Fruit fly (Drosophila melanogaster) whole organism, pupa: Measurements from ENCODE around the gene CG15336.

ENCODE experiments used
- CG12605 ChIP-seq: fragments of 200-800 bp; sonication (Bioruptor generic); IDR thresholded peaks from 2 replicates; pipeline ENCODE4 v1.3.6; 2022; ENCODE audit warnings: missing biosample characterization, missing genetic modification characterization
- CG13204 ChIP-seq: fragments of 200-800 bp; sonication (Bioruptor generic); optimal IDR thresholded peaks from 2 replicates; lab custom pipeline; 2018; ENCODE audit warnings: missing biosample characterization, mild to moderate bottlenecking, missing genetic modification characterization, moderate library complexity
- CG15710 ChIP-seq: fragments of 200-800 bp; sonication (Bioruptor generic); optimal IDR thresholded peaks from 2 replicates; lab custom pipeline; 2018; ENCODE audit warnings: missing biosample characterization, mild to moderate bottlenecking, missing genetic modification characterization, moderate library complexity
- CG32121 ChIP-seq: fragments of 200-800 bp; sonication (Bioruptor generic); IDR thresholded peaks from 2 replicates; pipeline ENCODE4 v1.3.6; 2022; ENCODE audit warnings: missing biosample characterization, missing genetic modification characterization
- CG8159 ChIP-seq: fragments of 200-800 bp; sonication (Bioruptor generic); optimal IDR thresholded peaks from 3 replicates; lab custom pipeline; 2018; ENCODE audit warnings: missing biosample characterization, mild to moderate bottlenecking, missing genetic modification characterization, moderate library complexity
- EcR ChIP-seq: fragments of 200-800 bp; sonication (Bioruptor generic); optimal IDR thresholded peaks from 3 replicates; lab custom pipeline; 2019; ENCODE audit warnings: missing biosample characterization, missing genetic modification characterization, mild to moderate bottlenecking, moderate library complexity, missing genetic modification reagents
- Pif1A ChIP-seq: fragments of 200-800 bp; sonication (Bioruptor generic); optimal IDR thresholded peaks from 3 replicates; lab custom pipeline; 2016; ENCODE audit warnings: missing biosample characterization, missing genetic modification characterization
- Pif1B ChIP-seq: fragments of 200-800 bp; sonication (Bioruptor generic); optimal IDR thresholded peaks from 3 replicates; lab custom pipeline; 2016; ENCODE audit warnings: missing biosample characterization, missing genetic modification characterization
- Snoo ChIP-seq: fragments of 200-800 bp; sonication (Bioruptor generic); optimal IDR thresholded peaks from 3 replicates; lab custom pipeline; 2017; ENCODE audit warnings: missing biosample characterization, mild to moderate bottlenecking, missing genetic modification characterization, inconsistent platforms
- gl ChIP-seq: fragments of 200-800 bp; sonication (Bioruptor generic); optimal IDR thresholded peaks from 2 replicates; lab custom pipeline; 2018; ENCODE audit warnings: missing biosample characterization, mild to moderate bottlenecking, missing genetic modification characterization
- rn ChIP-seq: fragments of 200-800 bp; sonication (Bioruptor generic); IDR thresholded peaks from 2 replicates; pipeline ENCODE4 v1.3.6; 2022; ENCODE audit warnings: missing biosample characterization, missing genetic modification characterization

dm6 chrX:8157294-8157693, 9.5 kb downstream of the CG15336 start, which contains the start of the genes Traf6 and GIIIspla2:
- peak; percentile 60 for TF ChIP-seq CG32121 (GFP tag; lab: Robert Waterston, UW)
- no peak for TF ChIP-seq CG13204 (GFP tag; lab: Kevin White, UChicago)
- no peak for TF ChIP-seq Pif1A (GFP tag; lab: Kevin White, UChicago)
- no peak for TF ChIP-seq EcR (GFP tag; lab: Kevin White, UChicago)
- peak; percentile 63 for TF ChIP-seq Snoo
- TF ChIP-seq Pif1B (GFP tag; lab: Kevin White, UChicago) = no peak
- peak; percentile 71 for TF ChIP-seq CG8159 (tag; lab: Kevin White, UChicago)
- TF ChIP-seq gl (tag; lab: Kevin White, UChicago) = no peak
- no peak for TF ChIP-seq CG12605 (GFP tag; lab: Robert Waterston, UW)
- peak; percentile 71 for TF ChIP-seq rn (GFP tag; lab: Robert Waterston, UW)
- peak; percentile 78 for TF ChIP-seq CG15710
